Worm (Caenorhabditis elegans) whole organism, late embryonic: Measurements from ENCODE around the gene tgt-2.

ENCODE experiments used
- ceh-18 ChIP-seq: sonication (generic microtip); optimal IDR thresholded peaks from 2 replicates; lab custom pipeline; 2016; ENCODE audit warnings: missing genetic modification characterization, missing compliant biosample characterization
- ceh-30 ChIP-seq: fragments of 150-350 bp; optimal IDR thresholded peaks from 2 replicates; lab custom pipeline; 2014; ENCODE audit warnings: missing biosample characterization, missing genetic modification characterization
- ceh-9 ChIP-seq: sonication (generic microtip); optimal IDR thresholded peaks from 2 replicates; lab custom pipeline; 2016; ENCODE audit warnings: mild to moderate bottlenecking, missing genetic modification characterization, inconsistent platforms, missing compliant biosample characterization
- dmd-4 ChIP-seq: sonication (generic microtip); optimal IDR thresholded peaks from 2 replicates; lab custom pipeline; 2016; ENCODE audit warnings: borderline replicate concordance, missing genetic modification characterization, missing compliant biosample characterization
- elt-4 ChIP-seq: sonication (generic microtip); optimal IDR thresholded peaks from 2 replicates; lab custom pipeline; 2016; ENCODE audit warnings: missing genetic modification characterization, missing compliant biosample characterization
- fkh-10 ChIP-seq: fragments of 150-350 bp; optimal IDR thresholded peaks from 2 replicates; lab custom pipeline; 2014; ENCODE audit warnings: missing biosample characterization, missing genetic modification reagents, missing genetic modification characterization
- lim-6 ChIP-seq: sonication (generic microtip); optimal IDR thresholded peaks from 2 replicates; lab custom pipeline; 2016; ENCODE audit warnings: missing genetic modification characterization, missing compliant biosample characterization
- lin-11 ChIP-seq: fragments of 200-800 bp; sonication (Bioruptor generic); optimal IDR thresholded peaks from 2 replicates; lab custom pipeline; 2018; ENCODE audit warnings: mild to moderate bottlenecking, missing genetic modification characterization, missing compliant biosample characterization
- nhr-232 ChIP-seq: sonication (generic microtip); optimal IDR thresholded peaks from 2 replicates; lab custom pipeline; 2016; ENCODE audit warnings: missing genetic modification characterization, missing compliant biosample characterization
- pha-4 ChIP-seq: fragments of 150-350 bp; optimal IDR thresholded peaks from 2 replicates; lab custom pipeline; 2018; ENCODE audit warnings: missing biosample characterization, missing genetic modification reagents, missing genetic modification characterization
- sox-4 ChIP-seq: sonication (generic microtip); optimal IDR thresholded peaks from 2 replicates; lab custom pipeline; 2017; ENCODE audit warnings: mild to moderate bottlenecking, missing genetic modification characterization, inconsistent platforms, missing compliant biosample characterization

ce11 chrV:18990958-18991357, 7.2 kb upstream of the tgt-2 start:
- no peak for TF ChIP-seq nhr-232
- TF ChIP-seq lin-11 (tag; lab: Kevin White, UChicago): no peak
- TF ChIP-seq elt-4: no peak
- TF ChIP-seq pha-4: no peak
- no peak for TF ChIP-seq ceh-18 (tag; lab: Kevin White, UChicago)
- TF ChIP-seq ceh-30 (tag; lab: Kevin White, UChicago): no peak
- TF ChIP-seq sox-4 (tag; lab: Kevin White, UChicago): no peak
- no peak for TF ChIP-seq lim-6 (tag; lab: Kevin White, UChicago)
- TF ChIP-seq dmd-4 (tag; lab: Kevin White, UChicago): no peak
- no peak for TF ChIP-seq ceh-9 (tag; lab: Kevin White, UChicago)
- no peak for TF ChIP-seq fkh-10 (GFP tag; lab: Kevin White, UChicago)
